Fruit fly (Drosophila melanogaster) whole organism, wandering third instar larva: ENCODE measurements around the gene CG10761.

Experiments used
- Abd-B ChIP-seq: fragments of >200 bp; optimal IDR thresholded peaks from 2 replicates; lab custom pipeline; 2017; ENCODE audit warnings: missing biosample characterization, missing genetic modification characterization
- CG32264 ChIP-seq: fragments of 200-800 bp; sonication (Bioruptor generic); optimal IDR thresholded peaks from 2 replicates; lab custom pipeline; 2016; ENCODE audit warnings: missing biosample characterization, missing genetic modification characterization
- Hnf4 ChIP-seq: fragments of 200-800 bp; sonication (Bioruptor generic); optimal IDR thresholded peaks from 2 replicates; lab custom pipeline; 2016; ENCODE audit warnings: missing biosample characterization, mild to moderate bottlenecking, missing genetic modification characterization
- Myc ChIP-seq: fragments of >200 bp; optimal IDR thresholded peaks from 2 replicates; lab custom pipeline; 2017
- N ChIP-seq: fragments of >200 bp; optimal IDR thresholded peaks from 2 replicates; lab custom pipeline; 2018; ENCODE audit warnings: missing biosample characterization, missing external identifiers, missing genetic modification characterization
- brk ChIP-seq: fragments of 200-800 bp; sonication (Bioruptor generic); optimal IDR thresholded peaks from 2 replicates; lab custom pipeline; 2016; ENCODE audit warnings: missing biosample characterization, mild to moderate bottlenecking, missing genetic modification characterization
- foxo ChIP-seq, 2 experiments: fragments of 200-800 bp; sonication (Bioruptor generic); optimal IDR thresholded peaks; 2 replicates in 1 of 2; 3 replicates in 1 of 2; lab custom pipeline; 2016 to 2017; ENCODE audit warnings: missing biosample characterization in 2 of 2, missing genetic modification characterization in 2 of 2
- fru ChIP-seq: fragments of 200-800 bp; sonication (Bioruptor generic); optimal IDR thresholded peaks from 3 replicates; lab custom pipeline; 2016; ENCODE audit warnings: missing biosample characterization, mild to moderate bottlenecking, missing genetic modification characterization
- pan ChIP-seq: fragments of >200 bp; optimal IDR thresholded peaks from 2 replicates; lab custom pipeline; 2017
- psq ChIP-seq: fragments of 200-800 bp; sonication (Bioruptor generic); optimal IDR thresholded peaks from 3 replicates; lab custom pipeline; 2017; ENCODE audit warnings: missing biosample characterization, mild to moderate bottlenecking, missing genetic modification characterization, moderate library complexity
- rgr ChIP-seq: fragments of 200-800 bp; sonication (Bioruptor generic); optimal IDR thresholded peaks from 3 replicates; lab custom pipeline; 2016; ENCODE audit warnings: missing biosample characterization, mild to moderate bottlenecking, missing genetic modification characterization
- usp ChIP-seq: fragments of >200 bp; optimal IDR thresholded peaks from 2 replicates; lab custom pipeline; 2017; ENCODE audit warnings: missing biosample characterization, missing genetic modification characterization
- woc ChIP-seq: sonication (Bioruptor generic); optimal IDR thresholded peaks from 2 replicates; lab custom pipeline; 2016; ENCODE audit warnings: missing biosample characterization, mild to moderate bottlenecking, missing genetic modification characterization

DNA sequence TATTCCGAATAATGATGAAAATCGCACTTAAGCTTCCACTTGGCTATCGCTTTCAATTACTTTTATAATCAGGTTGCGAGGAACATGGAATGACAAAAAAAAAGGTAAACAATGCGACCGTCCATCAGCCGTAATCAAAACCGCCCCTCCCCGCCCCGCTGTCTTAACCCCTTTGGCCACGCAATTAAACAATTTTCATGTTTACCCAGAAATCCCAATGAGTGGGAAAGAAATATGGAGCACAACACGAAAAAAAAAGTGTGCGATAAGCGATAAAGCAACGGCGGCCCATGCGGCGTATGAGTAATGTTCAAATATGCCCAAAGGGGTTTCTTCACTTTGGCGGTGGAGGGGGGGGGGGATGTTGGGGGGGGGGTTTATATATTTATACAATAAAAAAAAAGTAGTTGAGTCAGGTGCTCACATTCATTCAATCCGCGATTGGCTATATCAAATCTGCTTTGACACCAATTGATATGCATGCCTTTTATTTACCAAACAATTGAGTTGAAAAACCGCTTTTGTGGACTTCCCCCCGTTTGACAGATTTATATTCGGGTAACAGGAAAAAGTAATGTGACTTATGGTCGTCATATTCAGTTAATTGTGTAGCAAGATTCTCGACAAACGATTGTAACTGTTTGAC is 36.5 kb upstream of the CG10761 start:
- TF ChIP-seq rgr (GFP tag; lab: Kevin White, UChicago) (no peak), brk (GFP tag; lab: Kevin White, UChicago) (no peak), Abd-B (GFP tag; lab: Kevin White, UChicago) (no peak), pan (no peak), Myc (lab: Kevin White, UChicago) (no peak), N (GFP tag; lab: Kevin White, UChicago) (no peak), usp (GFP tag; lab: Kevin White, UChicago) (no peak), psq (GFP tag; lab: Kevin White, UChicago) (peak; percentile 3), woc (no peak), CG32264 (no peak), foxo (GFP tag; optimal IDR thresholded peaks at IDR 0.05; lab: Kevin White, UChicago) (no peak), Hnf4 (GFP tag; lab: Kevin White, UChicago) (no peak), fru (no peak)
